Fruit fly (Drosophila melanogaster) whole organism, embryonic: ENCODE results near the gene CG43085.

Experiments
- Asciz ChIP-seq: fragments of 200-800 bp; sonication (Bioruptor generic); optimal IDR thresholded peaks from 2 replicates; lab custom pipeline; 2017; ENCODE audit warnings: missing biosample characterization, mild to moderate bottlenecking, missing genetic modification characterization, missing genetic modification reagents
- B-H2 ChIP-seq: fragments of 200-800 bp; sonication (Bioruptor generic); optimal IDR thresholded peaks from 2 replicates; lab custom pipeline; 2018; ENCODE audit warnings: missing biosample characterization, mild to moderate bottlenecking, missing genetic modification characterization
- Blimp-1 ChIP-seq: fragments of 200-800 bp; sonication (Bioruptor generic); optimal IDR thresholded peaks from 3 replicates; lab custom pipeline; 2018; ENCODE audit warnings: missing biosample characterization, missing genetic modification characterization, mild to moderate bottlenecking, moderate library complexity, missing genetic modification reagents
- CG10209 ChIP-seq: fragments of 200-800 bp; sonication (Bioruptor generic); optimal IDR thresholded peaks from 3 replicates; lab custom pipeline; 2017; ENCODE audit warnings: missing biosample characterization, mild to moderate bottlenecking, missing genetic modification characterization, missing genetic modification reagents
- CG11085 ChIP-seq: fragments of 200-800 bp; sonication (Bioruptor generic); IDR thresholded peaks from 2 replicates; pipeline ENCODE4 v1.3.6; 2022; ENCODE audit warnings: missing biosample characterization, missing genetic modification characterization
- CG11695 ChIP-seq: fragments of 200-800 bp; sonication (Bioruptor generic); IDR thresholded peaks from 3 replicates; pipeline ENCODE4 v1.3.6; 2022; ENCODE audit warnings: missing biosample characterization, missing genetic modification characterization
- CG12236 ChIP-seq: fragments of 200-800 bp; sonication (Bioruptor generic); optimal IDR thresholded peaks from 2 replicates; lab custom pipeline; 2016; ENCODE audit warnings: missing biosample characterization, missing genetic modification characterization
- CG14710 ChIP-seq: fragments of 200-800 bp; sonication (Bioruptor generic); optimal IDR thresholded peaks from 3 replicates; lab custom pipeline; 2019; ENCODE audit warnings: missing biosample characterization, mild to moderate bottlenecking, missing genetic modification characterization, moderate library complexity
- CG16813 ChIP-seq: fragments of 200-800 bp; sonication (Bioruptor generic); IDR thresholded peaks from 3 replicates; pipeline ENCODE4 v1.3.6; 2022; ENCODE audit warnings: missing biosample characterization, missing genetic modification characterization; ENCODE audit not compliant: partially characterized antibody
- CG18011 ChIP-seq: fragments of 200-800 bp; sonication (Bioruptor generic); optimal IDR thresholded peaks from 2 replicates; lab custom pipeline; 2017; ENCODE audit warnings: missing biosample characterization, missing genetic modification characterization, mild to moderate bottlenecking, moderate library complexity, missing genotype
- CG30403 ChIP-seq: fragments of 200-800 bp; sonication (Bioruptor generic); optimal IDR thresholded peaks from 3 replicates; lab custom pipeline; 2016; ENCODE audit warnings: missing biosample characterization, missing genetic modification characterization
- CG34376 ChIP-seq: fragments of 200-800 bp; sonication (Bioruptor generic); optimal IDR thresholded peaks from 2 replicates; lab custom pipeline; 2018; ENCODE audit warnings: missing biosample characterization, mild to moderate bottlenecking, missing genetic modification characterization
- CG42726 ChIP-seq: fragments of 200-800 bp; sonication (Bioruptor generic); IDR thresholded peaks from 2 replicates; pipeline ENCODE4 v1.3.6; 2022; ENCODE audit warnings: missing biosample characterization, missing genetic modification characterization; ENCODE audit not compliant: partially characterized antibody
- CG4730 ChIP-seq: fragments of 200-800 bp; sonication (Bioruptor generic); IDR thresholded peaks from 2 replicates; pipeline ENCODE4 v1.3.6; 2022; ENCODE audit warnings: missing biosample characterization, missing genetic modification characterization
- CG6854 ChIP-seq: fragments of 200-800 bp; sonication (Bioruptor generic); optimal IDR thresholded peaks from 3 replicates; lab custom pipeline; 2017; ENCODE audit warnings: missing biosample characterization, mild to moderate bottlenecking, missing genetic modification characterization
- CG7745 ChIP-seq: fragments of 200-800 bp; sonication (Bioruptor generic); optimal IDR thresholded peaks from 2 replicates; lab custom pipeline; 2018; ENCODE audit warnings: missing biosample characterization, mild to moderate bottlenecking, missing genetic modification characterization, moderate library complexity
- D ChIP-seq, 2 experiments: fragments of 200-800 bp in 1 of 2; fragments of >200 bp in 1 of 2; sonication (Bioruptor generic) in 1 of 2; optimal IDR thresholded peaks; 2 replicates in 1 of 2; 3 replicates in 1 of 2; lab custom pipeline; 2017; ENCODE audit warnings: mild to moderate bottlenecking in 1 of 2, missing biosample characterization in 1 of 2, missing genetic modification characterization in 1 of 2, missing genetic modification reagents in 1 of 2
- Dip3 ChIP-seq: fragments of 200-800 bp; sonication (Bioruptor generic); optimal IDR thresholded peaks from 3 replicates; lab custom pipeline; 2016; ENCODE audit warnings: missing biosample characterization, missing genetic modification characterization
- Dref ChIP-seq: fragments of 200-800 bp; sonication (Bioruptor generic); IDR thresholded peaks from 2 replicates; pipeline ENCODE4 v1.3.6; 2022; ENCODE audit warnings: missing biosample characterization, missing genetic modification characterization
- ERR ChIP-seq: fragments of 200-800 bp; sonication (Bioruptor generic); optimal IDR thresholded peaks from 2 replicates; lab custom pipeline; 2016; ENCODE audit warnings: missing biosample characterization, missing genetic modification characterization
- Ets65A ChIP-seq: fragments of 200-800 bp; sonication (Bioruptor generic); peaks from one replicate; lab custom pipeline; 2016; ENCODE audit warnings: missing biosample characterization, missing genetic modification characterization
- Fer3 ChIP-seq: fragments of 200-800 bp; sonication (Bioruptor generic); optimal IDR thresholded peaks from 2 replicates; lab custom pipeline; 2018; ENCODE audit warnings: missing biosample characterization, mild to moderate bottlenecking, missing genetic modification characterization, moderate library complexity
- HLH4C ChIP-seq: fragments of 200-800 bp; sonication (Bioruptor generic); IDR thresholded peaks from 3 replicates; pipeline ENCODE4 v1.3.6; 2022; ENCODE audit warnings: missing biosample characterization, missing genetic modification characterization; ENCODE audit not compliant: partially characterized antibody
- Max ChIP-seq: fragments of 200-800 bp; sonication (Bioruptor generic); optimal IDR thresholded peaks from 2 replicates; lab custom pipeline; 2016; ENCODE audit warnings: missing biosample characterization, mild to moderate bottlenecking, missing genetic modification characterization
- NC2α ChIP-seq: fragments of 200-800 bp; sonication (Bioruptor generic); optimal IDR thresholded peaks from 2 replicates; lab custom pipeline; 2016; ENCODE audit warnings: missing biosample characterization, missing genetic modification characterization
- Poxn ChIP-seq: fragments of 200-800 bp; sonication (Bioruptor generic); IDR thresholded peaks from 2 replicates; pipeline ENCODE4 v1.3.6; 2022; ENCODE audit warnings: missing biosample characterization, missing genetic modification characterization
- Ravus ChIP-seq: fragments of 200-800 bp; sonication (Bioruptor generic); IDR thresholded peaks from 2 replicates; pipeline ENCODE4 v1.3.6; 2022; ENCODE audit warnings: missing biosample characterization, missing genetic modification characterization
- Sox100B ChIP-seq: fragments of 200-800 bp; sonication (Bioruptor generic); optimal IDR thresholded peaks from 3 replicates; lab custom pipeline; 2018; ENCODE audit warnings: missing biosample characterization, mild to moderate bottlenecking, missing genetic modification characterization
- bab2 ChIP-seq: fragments of 200-800 bp; sonication (Bioruptor generic); optimal IDR thresholded peaks from 2 replicates; lab custom pipeline; 2016; ENCODE audit warnings: missing biosample characterization, missing genetic modification characterization
- cad ChIP-seq: fragments of >200 bp; optimal IDR thresholded peaks from 2 replicates; lab custom pipeline; 2017; ENCODE audit warnings: missing biosample characterization, missing genetic modification characterization
- cas ChIP-seq: fragments of 200-800 bp; sonication (Bioruptor generic); IDR thresholded peaks from 2 replicates; pipeline ENCODE4 v1.3.6; 2022; ENCODE audit warnings: missing biosample characterization, missing genetic modification characterization
- chif ChIP-seq, 2 experiments: fragments of 200-800 bp; sonication (Bioruptor generic); optimal IDR thresholded peaks; 3 replicates each; lab custom pipeline; 2016; ENCODE audit warnings: missing biosample characterization in 2 of 2, missing genetic modification characterization in 2 of 2
- chinmo ChIP-seq: fragments of 200-800 bp; sonication (Bioruptor generic); IDR thresholded peaks from 4 replicates; pipeline ENCODE4 v1.3.6; 2022; ENCODE audit warnings: missing biosample characterization, missing genetic modification characterization; ENCODE audit not compliant: partially characterized antibody
- dan ChIP-seq: fragments of 200-800 bp; sonication (Bioruptor generic); IDR thresholded peaks from 2 replicates; pipeline ENCODE4 v1.3.6; 2022; ENCODE audit warnings: missing biosample characterization, missing genetic modification characterization
- disco-r ChIP-seq: fragments of 200-800 bp; sonication (Bioruptor generic); optimal IDR thresholded peaks from 2 replicates; lab custom pipeline; 2016; ENCODE audit warnings: missing biosample characterization, missing genetic modification characterization
- dm ChIP-seq: fragments of 200-800 bp; sonication (Bioruptor generic); optimal IDR thresholded peaks from 3 replicates; lab custom pipeline; 2016; ENCODE audit warnings: missing biosample characterization, missing genetic modification characterization
- eve ChIP-seq, 2 experiments: fragments of >200 bp; optimal IDR thresholded peaks; 2 replicates each; lab custom pipeline; 2017; ENCODE audit warnings: missing biosample characterization in 2 of 2, missing genetic modification characterization in 2 of 2
- gfzf ChIP-seq: fragments of 200-800 bp; sonication (Bioruptor generic); optimal IDR thresholded peaks from 2 replicates; lab custom pipeline; 2016; ENCODE audit warnings: missing biosample characterization, mild to moderate bottlenecking, missing genetic modification characterization, moderate library complexity
- ind ChIP-seq: fragments of 200-800 bp; sonication (Bioruptor generic); optimal IDR thresholded peaks from 3 replicates; lab custom pipeline; 2016; ENCODE audit warnings: missing biosample characterization, missing genetic modification characterization
- luna ChIP-seq: fragments of 200-800 bp; sonication (Bioruptor generic); optimal IDR thresholded peaks from 2 replicates; lab custom pipeline; 2016; ENCODE audit warnings: missing biosample characterization, missing genetic modification characterization
- mam ChIP-seq: fragments of 200-800 bp; sonication (Bioruptor generic); optimal IDR thresholded peaks from 3 replicates; lab custom pipeline; 2016; ENCODE audit warnings: missing biosample characterization, missing genetic modification characterization
- mld ChIP-seq: fragments of 200-800 bp; sonication (Bioruptor generic); IDR thresholded peaks from 3 replicates; pipeline ENCODE4 v1.3.6; 2022; ENCODE audit warnings: missing biosample characterization, missing genetic modification characterization; ENCODE audit not compliant: partially characterized antibody
- pita ChIP-seq: fragments of 200-800 bp; sonication (Bioruptor generic); optimal IDR thresholded peaks from 2 replicates; lab custom pipeline; 2017; ENCODE audit warnings: missing biosample characterization, mild to moderate bottlenecking, missing genetic modification characterization
- pum ChIP-seq: fragments of 200-800 bp; sonication (Bioruptor generic); optimal IDR thresholded peaks from 2 replicates; lab custom pipeline; 2016; ENCODE audit warnings: missing biosample characterization, missing genetic modification characterization
- sc ChIP-seq, 3 experiments: fragments of >200 bp in 2 of 3; fragments of 200-800 bp in 1 of 3; sonication (Bioruptor generic) in 1 of 3; optimal IDR thresholded peaks; 2 replicates in 2 of 3; 3 replicates in 1 of 3; lab custom pipeline; 2017; ENCODE audit warnings: mild to moderate bottlenecking in 1 of 3, missing biosample characterization in 1 of 3, missing genetic modification characterization in 1 of 3, missing genetic modification reagents in 1 of 3
- seq ChIP-seq: fragments of 200-800 bp; sonication (Bioruptor generic); IDR thresholded peaks from 2 replicates; pipeline ENCODE4 v1.3.6; 2022; ENCODE audit warnings: missing biosample characterization, missing genetic modification characterization
- slou ChIP-seq: fragments of 200-800 bp; sonication (Bioruptor generic); optimal IDR thresholded peaks from 3 replicates; lab custom pipeline; 2016; ENCODE audit warnings: missing biosample characterization, missing genetic modification characterization
- ssp ChIP-seq: fragments of 200-800 bp; sonication (Bioruptor generic); IDR thresholded peaks from 2 replicates; pipeline ENCODE4 v1.3.6; 2022; ENCODE audit warnings: missing biosample characterization, missing genetic modification characterization
- tap ChIP-seq: fragments of 200-800 bp; optimal IDR thresholded peaks from 3 replicates; lab custom pipeline; 2019; ENCODE audit warnings: missing biosample characterization, mild to moderate bottlenecking, missing genetic modification characterization, moderate library complexity
- tna ChIP-seq: fragments of 200-800 bp; sonication (Bioruptor generic); IDR thresholded peaks from 2 replicates; pipeline ENCODE4 v1.3.6; 2022; ENCODE audit warnings: missing biosample characterization, missing genetic modification characterization; ENCODE audit not compliant: partially characterized antibody

The CG43085 gene

DNA sequence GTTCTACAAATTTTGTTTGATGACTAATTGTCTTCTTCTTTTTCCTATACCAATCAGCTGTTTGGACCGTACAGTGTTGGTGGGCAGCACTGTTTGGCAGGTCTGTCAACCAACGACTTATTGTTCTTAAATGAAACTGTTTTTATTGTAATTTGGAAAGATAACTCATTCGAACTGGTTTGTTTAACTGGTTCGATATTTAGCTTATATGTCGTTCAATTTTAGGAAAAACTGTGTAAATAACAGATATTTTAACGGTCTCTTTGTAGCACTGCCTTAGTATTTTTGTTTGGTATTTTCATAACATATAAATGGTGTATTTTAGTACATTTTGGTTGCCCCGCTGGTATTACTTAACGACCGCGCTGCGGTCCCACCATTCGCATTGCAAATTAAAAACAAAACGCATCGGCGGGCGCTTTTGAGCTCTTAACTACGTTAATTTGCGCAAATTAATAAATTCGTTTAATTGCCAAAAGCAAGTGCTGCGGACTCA, 25.0 kb downstream of the CG43085 start, which contains the start of the genes Vps60 and anchor (continued):
- TF ChIP-seq CG7745 (tag; lab: Kevin White, UChicago) = no peak
- no peak for TF ChIP-seq Dref
- no peak for TF ChIP-seq HLH4C (GFP tag; lab: Robert Waterston, UW)
- TF ChIP-seq D (optimal IDR thresholded peaks at IDR 0.05; lab: Kevin White, UChicago) = no peak
- peak; percentile 22 for TF ChIP-seq D (GFP tag; optimal IDR thresholded peaks at IDR 0.05; lab: Kevin White, UChicago)
- TF ChIP-seq CG4730 (GFP tag; lab: Robert Waterston, UW) = no peak
- TF ChIP-seq mld (GFP tag; lab: Robert Waterston, UW) = no peak
- TF ChIP-seq CG12236 (GFP tag; lab: Kevin White, UChicago) = no peak
- TF ChIP-seq luna (GFP tag; lab: Kevin White, UChicago) = peak; percentile 45
- TF ChIP-seq Poxn (GFP tag; lab: Robert Waterston, UW) = no peak
- no peak for TF ChIP-seq Sox100B (GFP tag; lab: Kevin White, UChicago)
- peak; percentile 46 for TF ChIP-seq bab2 (GFP tag; lab: Kevin White, UChicago)
- no peak for TF ChIP-seq tna (GFP tag; lab: Robert Waterston, UW)
- peak; percentile 13 for TF ChIP-seq Asciz (GFP tag; lab: Kevin White, UChicago)
- peak; percentile 42 for TF ChIP-seq Fer3 (tag; lab: Kevin White, UChicago)
- no peak for TF ChIP-seq CG16813 (GFP tag; lab: Robert Waterston, UW)
- no peak for TF ChIP-seq CG6854 (GFP tag; lab: Kevin White, UChicago)
- no peak for TF ChIP-seq B-H2 (GFP tag; lab: Kevin White, UChicago)
- TF ChIP-seq cas = no peak
- TF ChIP-seq chif (GFP tag; optimal IDR thresholded peaks at IDR 0.05; lab: Kevin White, UChicago) = peak; percentile 56 to 58
- no peak for TF ChIP-seq pita (GFP tag; lab: Kevin White, UChicago)
- peak; percentile 96 for TF ChIP-seq Ets65A (GFP tag; lab: Kevin White, UChicago)
- peak; percentile 87 for TF ChIP-seq CG14710 (tag; lab: Kevin White, UChicago)
- TF ChIP-seq eve (GFP tag; optimal IDR thresholded peaks at IDR 0.05; lab: Kevin White, UChicago) = peak in 1 of 2 experiments; percentile 89
- no peak for TF ChIP-seq cad (GFP tag; lab: Kevin White, UChicago)
- TF ChIP-seq CG11695 (GFP tag; lab: Robert Waterston, UW) = no peak
- TF ChIP-seq CG10209 (GFP tag; lab: Kevin White, UChicago) = peak; percentile 43
- TF ChIP-seq ind (GFP tag; lab: Kevin White, UChicago) = peak; percentile 71
- no peak for TF ChIP-seq tap (tag; lab: Kevin White, UChicago)
- peak; percentile 28 for TF ChIP-seq slou (GFP tag; lab: Kevin White, UChicago)
- peak; percentile 53 for TF ChIP-seq pum (GFP tag; lab: Kevin White, UChicago)
- TF ChIP-seq sc (optimal IDR thresholded peaks at IDR 0.05; lab: Kevin White, UChicago) = no peak
- no peak for TF ChIP-seq sc (GFP tag; optimal IDR thresholded peaks at IDR 0.05; lab: Kevin White, UChicago)
- TF ChIP-seq dan = no peak
- TF ChIP-seq CG30403 (GFP tag; lab: Kevin White, UChicago) = peak; percentile 72
- peak; percentile 67 for TF ChIP-seq Max (GFP tag; lab: Kevin White, UChicago)
- TF ChIP-seq Blimp-1 (GFP tag; lab: Kevin White, UChicago) = peak; percentile 40
- no peak for TF ChIP-seq CG34376 (GFP tag; lab: Kevin White, UChicago)
- no peak for TF ChIP-seq CG11085 (GFP tag; lab: Robert Waterston, UW)
- peak; percentile 59 for TF ChIP-seq CG18011 (GFP tag; lab: Kevin White, UChicago)
- no peak for TF ChIP-seq ssp (GFP tag; lab: Robert Waterston, UW)
- TF ChIP-seq Dip3 (GFP tag; lab: Kevin White, UChicago) = peak; percentile 66
- TF ChIP-seq chinmo (GFP tag; lab: Robert Waterston, UW) = no peak
- peak; percentile 37 for TF ChIP-seq NC2α (GFP tag; lab: Kevin White, UChicago)
- TF ChIP-seq gfzf = peak; percentile 97
- TF ChIP-seq seq (GFP tag; lab: Robert Waterston, UW) = no peak
- peak; percentile 26 for TF ChIP-seq dm (GFP tag; lab: Kevin White, UChicago)
- peak; percentile 42 for TF ChIP-seq disco-r (GFP tag; lab: Kevin White, UChicago)
- peak; percentile 75 for TF ChIP-seq mam (GFP tag; lab: Kevin White, UChicago)
- no peak for TF ChIP-seq Ravus (GFP tag; lab: Robert Waterston, UW)
- TF ChIP-seq CG42726 (GFP tag; lab: Robert Waterston, UW) = 0 out of 2 replicates have a peak, but pooled peaks have one; percentile 18
- TF ChIP-seq ERR (GFP tag; lab: Kevin White, UChicago) = peak; percentile 80
